Worm (Caenorhabditis elegans) whole organism, midembryonic: Measurements from ENCODE around the gene aldo-2.

ENCODE experiments used
- T22C8.4 ChIP-seq: fragments of 200-800 bp; sonication (Bioruptor generic); IDR thresholded peaks from 2 replicates; pipeline ENCODE4 v1.3.6; 2022; ENCODE audit warnings: missing genetic modification characterization, missing compliant biosample characterization
- cog-1 ChIP-seq: sonication (generic microtip); optimal IDR thresholded peaks from 2 replicates; lab custom pipeline; 2016; ENCODE audit warnings: missing genetic modification characterization, missing compliant biosample characterization
- flt-1 ChIP-seq: fragments of 200-800 bp; sonication (Bioruptor generic); IDR thresholded peaks from 2 replicates; pipeline ENCODE4 v1.3.6; 2022; ENCODE audit warnings: missing genetic modification characterization, missing compliant biosample characterization
- klf-2 ChIP-seq: fragments of 200-800 bp; sonication (Bioruptor generic); conservative IDR thresholded peaks from 2 replicates; pipeline ENCODE4 v1.3.6; 2022; ENCODE audit warnings: missing genetic modification reagents, missing genetic modification characterization, missing compliant biosample characterization
- med-1 ChIP-seq: sonication (generic microtip); optimal IDR thresholded peaks from 2 replicates; lab custom pipeline; 2017; ENCODE audit warnings: missing genetic modification characterization, mild to moderate bottlenecking, missing compliant biosample characterization, antibody characterized with exemption, missing genetic modification reagents; ENCODE audit not compliant: insufficient read depth
- ref-1 ChIP-seq: fragments of 200-800 bp; sonication (Bioruptor generic); conservative IDR thresholded peaks from 2 replicates; pipeline ENCODE4 v1.3.6; 2022; ENCODE audit warnings: missing genetic modification reagents, missing genetic modification characterization, missing compliant biosample characterization
- tab-1 ChIP-seq: fragments of 200-800 bp; sonication (Bioruptor generic); IDR thresholded peaks from 2 replicates; pipeline ENCODE4 v1.3.6; 2022; ENCODE audit warnings: missing genetic modification characterization, missing compliant biosample characterization
- ztf-23 ChIP-seq: fragments of 200-800 bp; sonication (Bioruptor generic); IDR thresholded peaks from 2 replicates; pipeline ENCODE4 v1.3.6; 2022; ENCODE audit warnings: missing genetic modification reagents, missing genetic modification characterization, missing compliant biosample characterization
- ztf-29 ChIP-seq: fragments of 200-800 bp; sonication (Bioruptor generic); IDR thresholded peaks from 2 replicates; pipeline ENCODE4 v1.3.6; 2022; ENCODE audit warnings: missing genetic modification reagents, missing genetic modification characterization, missing compliant biosample characterization

The aldo-2 gene

ce11 chrIII:5875418-5875702, 1.1 kb downstream of the aldo-2 start:
- TF ChIP-seq T22C8.4 (GFP tag; lab: Robert Waterston, UW) (no peak), klf-2 (GFP tag; lab: Robert Waterston, UW) (no peak)

ce11 chrIII:5874664-5875417, 1.6 kb downstream of the aldo-2 start:
- TF ChIP-seq ref-1 (no peak), flt-1 (GFP tag; lab: Robert Waterston, UW) (no peak), T22C8.4 (GFP tag; lab: Robert Waterston, UW) (no peak), cog-1 (tag; lab: Kevin White, UChicago) (no peak), ztf-23 (GFP tag; lab: Robert Waterston, UW) (no peak), med-1 (GFP tag; lab: Kevin White, UChicago) (no peak), tab-1 (GFP tag; lab: Robert Waterston, UW) (no peak), klf-2 (GFP tag; lab: Robert Waterston, UW) (no peak), ztf-29 (GFP tag; lab: Robert Waterston, UW) (no peak)

ce11 chrIII:5874263-5874662, 2.2 kb downstream of the aldo-2 start:
- no peak for TF ChIP-seq med-1 (GFP tag; lab: Kevin White, UChicago)
- no peak for TF ChIP-seq klf-2 (GFP tag; lab: Robert Waterston, UW)
- no peak for TF ChIP-seq ref-1
- no peak for TF ChIP-seq tab-1 (GFP tag; lab: Robert Waterston, UW)
- no peak for TF ChIP-seq flt-1 (GFP tag; lab: Robert Waterston, UW)
- no peak for TF ChIP-seq cog-1 (tag; lab: Kevin White, UChicago)
- TF ChIP-seq T22C8.4 (GFP tag; lab: Robert Waterston, UW), result no peak
- no peak for TF ChIP-seq ztf-29 (GFP tag; lab: Robert Waterston, UW)
- no peak for TF ChIP-seq ztf-23 (GFP tag; lab: Robert Waterston, UW)

ce11 chrIII:5872288-5872687, 4.1 kb downstream of the aldo-2 start:
- no peak for TF ChIP-seq ztf-29 (GFP tag; lab: Robert Waterston, UW)
- no peak for TF ChIP-seq tab-1 (GFP tag; lab: Robert Waterston, UW)
- no peak for TF ChIP-seq ref-1
- no peak for TF ChIP-seq klf-2 (GFP tag; lab: Robert Waterston, UW)
- no peak for TF ChIP-seq T22C8.4 (GFP tag; lab: Robert Waterston, UW)
- no peak for TF ChIP-seq ztf-23 (GFP tag; lab: Robert Waterston, UW)
- no peak for TF ChIP-seq flt-1 (GFP tag; lab: Robert Waterston, UW)
- TF ChIP-seq med-1 (GFP tag; lab: Kevin White, UChicago), result no peak
- no peak for TF ChIP-seq cog-1 (tag; lab: Kevin White, UChicago)

- 0 out of 2 replicates have a peak, but pooled peaks have one; percentile 43 for TF ChIP-seq ztf-23 (GFP tag; lab: Robert Waterston, UW)
- TF ChIP-seq tab-1 (GFP tag; lab: Robert Waterston, UW), result no peak
- peak; percentile 13 for TF ChIP-seq cog-1 (tag; lab: Kevin White, UChicago)
- TF ChIP-seq flt-1 (GFP tag; lab: Robert Waterston, UW), result no peak
Measured at ce11 chrIII:5871760-5872159, 4.7 kb downstream of the aldo-2 start, which contains the start of the genes F01F1.11 and F01F1.3. Gene F01F1.11 (minus strand): TSS chrIII:5871877. Gene F01F1.3 (plus strand): TSS chrIII:5871938.

- TF ChIP-seq tab-1 (GFP tag; lab: Robert Waterston, UW) (no peak), ref-1 (no peak), med-1 (GFP tag; lab: Kevin White, UChicago) (no peak), klf-2 (GFP tag; lab: Robert Waterston, UW) (no peak), ztf-23 (GFP tag; lab: Robert Waterston, UW) (no peak)
Measured at ce11 chrIII:5869429-5869828, 7.0 kb downstream of the aldo-2 start, which contains the start of gene F01F1.15. Gene F01F1.15 (minus strand): TSS chrIII:5869529.

ce11 chrIII:5868401-5868800, 8.0 kb downstream of the aldo-2 start, which contains the start of gene eng-1:
Gene eng-1 (minus strand): TSS chrIII:5868501.
- TF ChIP-seq ref-1, result no peak
- TF ChIP-seq tab-1 (GFP tag; lab: Robert Waterston, UW), result no peak
- TF ChIP-seq T22C8.4 (GFP tag; lab: Robert Waterston, UW), result no peak
- no peak for TF ChIP-seq ztf-23 (GFP tag; lab: Robert Waterston, UW)
- TF ChIP-seq cog-1 (tag; lab: Kevin White, UChicago), result no peak
- TF ChIP-seq ztf-29 (GFP tag; lab: Robert Waterston, UW), result no peak
- TF ChIP-seq flt-1 (GFP tag; lab: Robert Waterston, UW), result no peak
- TF ChIP-seq med-1 (GFP tag; lab: Kevin White, UChicago), result no peak
- TF ChIP-seq klf-2 (GFP tag; lab: Robert Waterston, UW), result no peak

ce11 chrIII:5864270-5864669, 12.2 kb downstream of the aldo-2 start, which contains the start of gene rabn-5:
Gene rabn-5 (plus strand): TSS chrIII:5864553.
- no peak for TF ChIP-seq ztf-23 (GFP tag; lab: Robert Waterston, UW)
- TF ChIP-seq ref-1, result no peak
- TF ChIP-seq cog-1 (tag; lab: Kevin White, UChicago), result no peak
- no peak for TF ChIP-seq klf-2 (GFP tag; lab: Robert Waterston, UW)
- no peak for TF ChIP-seq ztf-29 (GFP tag; lab: Robert Waterston, UW)
- TF ChIP-seq tab-1 (GFP tag; lab: Robert Waterston, UW), result no peak
- no peak for TF ChIP-seq flt-1 (GFP tag; lab: Robert Waterston, UW)
- TF ChIP-seq med-1 (GFP tag; lab: Kevin White, UChicago), result no peak

ce11 chrIII:5863774-5864173, 12.7 kb downstream of the aldo-2 start, which contains the start of gene dnpp-1:
Gene dnpp-1 (minus strand): TSS chrIII:5863803.
- no peak for TF ChIP-seq ztf-29 (GFP tag; lab: Robert Waterston, UW)

ce11 chrIII:5859008-5859407, 17.4 kb downstream of the aldo-2 start, which contains the start of gene dpf-4:
Gene dpf-4 (plus strand): TSS chrIII:5859308.
- TF ChIP-seq med-1 (GFP tag; lab: Kevin White, UChicago) (no peak), ztf-29 (GFP tag; lab: Robert Waterston, UW) (no peak), klf-2 (GFP tag; lab: Robert Waterston, UW) (no peak), ref-1 (no peak), ztf-23 (GFP tag; lab: Robert Waterston, UW) (no peak), cog-1 (tag; lab: Kevin White, UChicago) (no peak), T22C8.4 (GFP tag; lab: Robert Waterston, UW) (no peak), tab-1 (GFP tag; lab: Robert Waterston, UW) (no peak), flt-1 (GFP tag; lab: Robert Waterston, UW) (no peak)
